Fruit fly (Drosophila melanogaster) whole organism, embryonic: ENCODE data around the gene IntS14.

Source experiments
- ATbp ChIP-seq: fragments of 200-800 bp; sonication (Bioruptor generic); optimal IDR thresholded peaks from 2 replicates; lab custom pipeline; 2017; ENCODE audit warnings: missing biosample characterization, mild to moderate bottlenecking, missing genetic modification characterization, missing genetic modification reagents
- BEAF-32 ChIP-seq: fragments of 200-800 bp; sonication (Bioruptor generic); optimal IDR thresholded peaks from 3 replicates; lab custom pipeline; 2017; ENCODE audit warnings: missing biosample characterization, missing genetic modification characterization, mild to moderate bottlenecking, moderate library complexity, missing genetic modification reagents
- CG10267 ChIP-seq: fragments of 200-800 bp; sonication (Bioruptor generic); optimal IDR thresholded peaks from 2 replicates; lab custom pipeline; 2018; ENCODE audit warnings: missing biosample characterization, mild to moderate bottlenecking, missing genetic modification characterization, moderate library complexity
- CG10543 ChIP-seq: fragments of 200-800 bp; sonication (Bioruptor generic); optimal IDR thresholded peaks from 3 replicates; lab custom pipeline; 2017; ENCODE audit warnings: missing biosample characterization, mild to moderate bottlenecking, missing genetic modification characterization, moderate library complexity
- CG11398 ChIP-seq: fragments of 200-800 bp; sonication (Bioruptor generic); optimal IDR thresholded peaks from 2 replicates; lab custom pipeline; 2016; ENCODE audit warnings: missing biosample characterization, missing genetic modification characterization
- CG11504 ChIP-seq: fragments of 200-800 bp; sonication (Bioruptor generic); optimal IDR thresholded peaks from 3 replicates; lab custom pipeline; 2019; ENCODE audit warnings: missing biosample characterization, mild to moderate bottlenecking, missing genetic modification characterization, moderate library complexity
- CG13287 ChIP-seq: fragments of 200-800 bp; sonication (Bioruptor generic); IDR thresholded peaks from 2 replicates; pipeline ENCODE4 v1.3.6; 2022; ENCODE audit warnings: missing biosample characterization, missing genetic modification characterization; ENCODE audit not compliant: partially characterized antibody
- CG14710 ChIP-seq: fragments of 200-800 bp; sonication (Bioruptor generic); optimal IDR thresholded peaks from 3 replicates; lab custom pipeline; 2019; ENCODE audit warnings: missing biosample characterization, mild to moderate bottlenecking, missing genetic modification characterization, moderate library complexity
- CG15514 ChIP-seq: fragments of 200-800 bp; sonication (Bioruptor generic); optimal IDR thresholded peaks from 3 replicates; lab custom pipeline; 2017; ENCODE audit warnings: missing biosample characterization, missing genetic modification characterization, mild to moderate bottlenecking, moderate library complexity, missing genetic modification reagents
- CG17186 ChIP-seq: fragments of 200-800 bp; sonication (Bioruptor generic); optimal IDR thresholded peaks from 3 replicates; lab custom pipeline; 2017; ENCODE audit warnings: missing biosample characterization, missing genetic modification reagents, missing genetic modification characterization
- CG17612 ChIP-seq: fragments of 200-800 bp; sonication (Bioruptor generic); IDR thresholded peaks from 2 replicates; pipeline ENCODE4 v1.3.6; 2022; ENCODE audit warnings: missing biosample characterization, missing genetic modification characterization
- CG17802 ChIP-seq: fragments of 200-800 bp; sonication (Bioruptor generic); optimal IDR thresholded peaks from 2 replicates; lab custom pipeline; 2018; ENCODE audit warnings: missing biosample characterization, mild to moderate bottlenecking, missing genetic modification characterization, moderate library complexity
- CG1792 ChIP-seq: fragments of 200-800 bp; sonication (Bioruptor generic); optimal IDR thresholded peaks from 2 replicates; lab custom pipeline; 2016; ENCODE audit warnings: missing biosample characterization, missing genetic modification characterization
- CG30431 ChIP-seq: fragments of 200-800 bp; sonication (Bioruptor generic); optimal IDR thresholded peaks from 2 replicates; lab custom pipeline; 2017; ENCODE audit warnings: missing biosample characterization, missing genetic modification characterization
- CG32532 ChIP-seq: fragments of 200-800 bp; sonication (Bioruptor generic); IDR thresholded peaks from 2 replicates; pipeline ENCODE4 v1.3.6; 2022; ENCODE audit warnings: missing biosample characterization, missing genetic modification characterization
- CG3281 ChIP-seq: fragments of 200-800 bp; sonication (Bioruptor generic); optimal IDR thresholded peaks from 3 replicates; lab custom pipeline; 2017; ENCODE audit warnings: missing biosample characterization, mild to moderate bottlenecking, missing genetic modification characterization
- CG4707 ChIP-seq: fragments of 200-800 bp; sonication (Bioruptor generic); optimal IDR thresholded peaks from 2 replicates; lab custom pipeline; 2018; ENCODE audit warnings: missing biosample characterization, mild to moderate bottlenecking, missing genetic modification characterization, moderate library complexity
- CG6765 ChIP-seq: fragments of 200-800 bp; sonication (Bioruptor generic); optimal IDR thresholded peaks from 3 replicates; lab custom pipeline; 2017; ENCODE audit warnings: missing biosample characterization, mild to moderate bottlenecking, missing genetic modification characterization
- CG6791 ChIP-seq: fragments of 200-800 bp; sonication (Bioruptor generic); IDR thresholded peaks from 3 replicates; pipeline ENCODE4 v1.3.6; 2022; ENCODE audit warnings: missing biosample characterization, missing genetic modification characterization; ENCODE audit not compliant: partially characterized antibody
- CG7987 ChIP-seq: fragments of 200-800 bp; sonication (Bioruptor generic); optimal IDR thresholded peaks from 2 replicates; lab custom pipeline; 2018; ENCODE audit warnings: missing biosample characterization, mild to moderate bottlenecking, missing genetic modification characterization, moderate library complexity
- E2f2 ChIP-seq: fragments of 200-800 bp; sonication (Bioruptor generic); IDR thresholded peaks from 2 replicates; pipeline ENCODE4 v1.3.6; 2022; ENCODE audit warnings: missing biosample characterization, missing genetic modification characterization
- Fer3 ChIP-seq: fragments of 200-800 bp; sonication (Bioruptor generic); optimal IDR thresholded peaks from 2 replicates; lab custom pipeline; 2018; ENCODE audit warnings: missing biosample characterization, mild to moderate bottlenecking, missing genetic modification characterization, moderate library complexity
- GATAe ChIP-seq: fragments of 200-800 bp; sonication (Bioruptor generic); conservative IDR thresholded peaks from 2 replicates; pipeline ENCODE4 v1.3.6; 2022; ENCODE audit warnings: missing biosample characterization, missing genetic modification characterization
- H15 ChIP-seq: fragments of 200-800 bp; sonication (Bioruptor generic); IDR thresholded peaks from 3 replicates; pipeline ENCODE4 v1.3.6; 2022; ENCODE audit warnings: missing biosample characterization, missing genetic modification characterization
- MBD-R2 ChIP-seq: fragments of 200-800 bp; sonication (Bioruptor generic); IDR thresholded peaks from 2 replicates; pipeline ENCODE4 v1.3.6; 2022; ENCODE audit warnings: missing biosample characterization, missing genetic modification characterization
- MESR4 ChIP-seq: fragments of 200-800 bp; sonication (Bioruptor generic); optimal IDR thresholded peaks from 2 replicates; lab custom pipeline; 2018; ENCODE audit warnings: missing biosample characterization, mild to moderate bottlenecking, missing genetic modification characterization, moderate library complexity
- Med ChIP-seq: fragments of 200-800 bp; sonication (Bioruptor generic); peaks from one replicate; lab custom pipeline; 2016; ENCODE audit warnings: missing biosample characterization, missing genetic modification characterization, mild to moderate bottlenecking, inconsistent platforms, moderate library complexity
- NfI ChIP-seq: fragments of 200-800 bp; sonication (Bioruptor generic); optimal IDR thresholded peaks from 3 replicates; lab custom pipeline; 2018; ENCODE audit warnings: missing biosample characterization, mild to moderate bottlenecking, missing genetic modification characterization, moderate library complexity
- Optix ChIP-seq: fragments of 200-800 bp; sonication (Bioruptor generic); IDR thresholded peaks from 3 replicates; pipeline ENCODE4 v1.3.6; 2022; ENCODE audit warnings: missing biosample characterization, missing genetic modification characterization
- br ChIP-seq: fragments of >200 bp; optimal IDR thresholded peaks from 2 replicates; lab custom pipeline; 2017
- bsh ChIP-seq, 2 experiments: fragments of 200-800 bp; sonication (Bioruptor generic); optimal IDR thresholded peaks; 2 replicates each; lab custom pipeline; 2017 to 2018; ENCODE audit warnings: mild to moderate bottlenecking in 2 of 2, missing biosample characterization in 2 of 2, missing genetic modification characterization in 2 of 2, moderate library complexity in 1 of 2
- btn ChIP-seq: fragments of 200-800 bp; sonication (Bioruptor generic); optimal IDR thresholded peaks from 2 replicates; lab custom pipeline; 2016; ENCODE audit warnings: missing biosample characterization, missing genetic modification characterization
- chinmo ChIP-seq: fragments of 200-800 bp; sonication (Bioruptor generic); IDR thresholded peaks from 4 replicates; pipeline ENCODE4 v1.3.6; 2022; ENCODE audit warnings: missing biosample characterization, missing genetic modification characterization; ENCODE audit not compliant: partially characterized antibody
- crol ChIP-seq: fragments of 200-800 bp; sonication (Bioruptor generic); IDR thresholded peaks from 2 replicates; pipeline ENCODE4 v1.3.6; 2022; ENCODE audit warnings: missing biosample characterization, missing genetic modification characterization
- cwo ChIP-seq: fragments of 200-800 bp; sonication (Bioruptor generic); optimal IDR thresholded peaks from 3 replicates; lab custom pipeline; 2017; ENCODE audit warnings: missing biosample characterization, missing genetic modification characterization, mild to moderate bottlenecking, moderate library complexity, missing genetic modification reagents
- exex ChIP-seq: fragments of 200-800 bp; sonication (Bioruptor generic); optimal IDR thresholded peaks from 4 replicates; lab custom pipeline; 2018; ENCODE audit warnings: missing biosample characterization, mild to moderate bottlenecking, missing genetic modification characterization, moderate library complexity
- ftz-f1 ChIP-seq: fragments of 200-800 bp; sonication (Bioruptor generic); optimal IDR thresholded peaks from 2 replicates; lab custom pipeline; 2016; ENCODE audit warnings: missing biosample characterization, missing genetic modification characterization
- gfzf ChIP-seq: fragments of 200-800 bp; sonication (Bioruptor generic); optimal IDR thresholded peaks from 2 replicates; lab custom pipeline; 2016; ENCODE audit warnings: missing biosample characterization, mild to moderate bottlenecking, missing genetic modification characterization, moderate library complexity
- gro ChIP-seq: fragments of 200-800 bp; sonication (Bioruptor generic); optimal IDR thresholded peaks from 2 replicates; lab custom pipeline; 2016; ENCODE audit warnings: missing biosample characterization, missing genetic modification characterization
- ham ChIP-seq: fragments of 200-800 bp; sonication (Bioruptor generic); IDR thresholded peaks from 2 replicates; pipeline ENCODE4 v1.3.6; 2022; ENCODE audit warnings: missing biosample characterization, missing genetic modification characterization
- lab ChIP-seq: fragments of 200-800 bp; sonication (Bioruptor generic); optimal IDR thresholded peaks from 3 replicates; lab custom pipeline; 2017; ENCODE audit warnings: missing biosample characterization, missing genetic modification characterization, mild to moderate bottlenecking, moderate library complexity, missing genetic modification reagents
- lbe ChIP-seq: fragments of 200-800 bp; sonication (Bioruptor generic); optimal IDR thresholded peaks from 2 replicates; lab custom pipeline; 2016; ENCODE audit warnings: missing biosample characterization, mild to moderate bottlenecking, missing genetic modification characterization
- onecut ChIP-seq: fragments of 200-800 bp; sonication (Bioruptor generic); IDR thresholded peaks from 2 replicates; pipeline ENCODE4 v1.3.6; 2022; ENCODE audit warnings: missing biosample characterization, missing genetic modification characterization
- sens ChIP-seq: fragments of 200-800 bp; sonication (Bioruptor generic); peaks from one replicate; lab custom pipeline; 2016; ENCODE audit warnings: missing biosample characterization, missing genetic modification characterization
- ssp ChIP-seq: fragments of 200-800 bp; sonication (Bioruptor generic); IDR thresholded peaks from 2 replicates; pipeline ENCODE4 v1.3.6; 2022; ENCODE audit warnings: missing biosample characterization, missing genetic modification characterization
- stwl ChIP-seq: fragments of 200-800 bp; sonication (Bioruptor generic); optimal IDR thresholded peaks from 3 replicates; lab custom pipeline; 2018; ENCODE audit warnings: missing biosample characterization, mild to moderate bottlenecking, missing genetic modification characterization, moderate library complexity
- sug ChIP-seq: fragments of 200-800 bp; optimal IDR thresholded peaks from 2 replicates; lab custom pipeline; 2019; ENCODE audit warnings: missing biosample characterization, mild to moderate bottlenecking, missing genetic modification characterization, moderate library complexity
- zf30C ChIP-seq: fragments of 200-800 bp; sonication (Bioruptor generic); optimal IDR thresholded peaks from 3 replicates; lab custom pipeline; 2018; ENCODE audit warnings: missing biosample characterization, mild to moderate bottlenecking, missing genetic modification characterization

The IntS14 gene

DNA sequence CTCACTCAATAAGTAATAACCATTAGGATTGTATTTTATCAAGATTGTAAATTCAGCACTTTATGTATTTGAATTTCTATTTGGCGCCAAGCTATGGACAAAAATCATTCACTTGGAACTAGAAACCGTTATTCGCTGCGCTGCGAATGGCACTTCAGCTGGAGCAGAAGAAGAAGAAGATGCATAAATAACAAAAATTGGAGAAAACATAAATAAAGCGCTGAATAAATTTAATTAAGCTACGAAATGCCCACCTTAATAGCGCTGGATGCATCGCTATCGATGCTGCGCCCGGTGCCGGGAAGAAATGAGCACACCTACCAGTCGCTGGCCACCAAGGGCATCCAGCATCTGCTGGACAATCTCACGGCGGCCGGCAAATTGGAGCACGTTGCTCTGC is at the start of gene IntS14 (continued):
- TF ChIP-seq CG1792 (GFP tag; lab: Kevin White, UChicago) (no peak), bsh (GFP tag; optimal IDR thresholded peaks at IDR 0.05; lab: Kevin White, UChicago) (no peak), gfzf (GFP tag; lab: Kevin White, UChicago) (peak; percentile 17), stwl (tag; lab: Kevin White, UChicago) (peak; percentile 17), CG6791 (GFP tag; lab: Robert Waterston, UW) (0 out of 3 replicates have a peak, but pooled peaks have one; percentile 23), ssp (GFP tag; lab: Robert Waterston, UW) (no peak), CG17802 (tag; lab: Kevin White, UChicago) (no peak), ham (no peak), MESR4 (GFP tag; lab: Kevin White, UChicago) (peak; percentile 30), CG17186 (GFP tag; lab: Kevin White, UChicago) (no peak), CG15514 (peak; percentile 68), onecut (GFP tag; lab: Robert Waterston, UW) (no peak), CG4707 (GFP tag; lab: Kevin White, UChicago) (no peak), sug (tag; lab: Kevin White, UChicago) (no peak), br (lab: Kevin White, UChicago) (no peak), E2f2 (GFP tag; lab: Robert Waterston, UW) (peak; percentile 93), CG13287 (GFP tag; lab: Robert Waterston, UW) (no peak), btn (GFP tag; lab: Kevin White, UChicago) (no peak), Fer3 (tag; lab: Kevin White, UChicago) (no peak), CG17612 (GFP tag; lab: Robert Waterston, UW) (no peak), CG11398 (GFP tag; lab: Kevin White, UChicago) (no peak), CG11504 (tag; lab: Kevin White, UChicago) (no peak), H15 (no peak), MBD-R2 (GFP tag; lab: Robert Waterston, UW) (peak; percentile 89), CG14710 (peak; percentile 12), chinmo (GFP tag; lab: Robert Waterston, UW) (peak; percentile 67; the same call in 1 of the 4 replicates), BEAF-32 (GFP tag; lab: Kevin White, UChicago) (peak; percentile 35), CG30431 (GFP tag; lab: Kevin White, UChicago) (no peak)

dm6 chr2L:1116661-1117322 is 47.5 kb upstream of the IntS14 start:
- peak; percentile 34; the same call in 1 of the 2 replicates for TF ChIP-seq crol (GFP tag; lab: Robert Waterston, UW)
- 0 out of 4 replicates have a peak, but pooled peaks have one; percentile 4 for TF ChIP-seq chinmo (GFP tag; lab: Robert Waterston, UW)
- peak; percentile 30 for TF ChIP-seq CG6765 (GFP tag; lab: Kevin White, UChicago)
- peak; percentile 74 for TF ChIP-seq cwo (GFP tag; lab: Kevin White, UChicago)
- peak; percentile 71 for TF ChIP-seq CG10543
- no peak for TF ChIP-seq zf30C (GFP tag; lab: Kevin White, UChicago)
- peak; percentile 6 for TF ChIP-seq lbe (GFP tag; lab: Kevin White, UChicago)
- TF ChIP-seq Med = peak; percentile 65
- TF ChIP-seq CG7987 (GFP tag; lab: Kevin White, UChicago) = peak; percentile 77
- TF ChIP-seq Optix = no peak
- peak; percentile 33 for TF ChIP-seq sug (tag; lab: Kevin White, UChicago)
- TF ChIP-seq GATAe (GFP tag; lab: Robert Waterston, UW) = peak; percentile 48; the same call in 1 of the 2 replicates
- peak; percentile 55 for TF ChIP-seq lab (GFP tag; lab: Kevin White, UChicago)
- TF ChIP-seq CG3281 (GFP tag; lab: Kevin White, UChicago) = peak; percentile 25
- TF ChIP-seq exex (tag; lab: Kevin White, UChicago) = peak; percentile 43
- peak; percentile 46 for TF ChIP-seq ftz-f1 (GFP tag; lab: Kevin White, UChicago)
- no peak for TF ChIP-seq ATbp (GFP tag; lab: Kevin White, UChicago)
- no peak for TF ChIP-seq NfI (GFP tag; lab: Kevin White, UChicago)
- TF ChIP-seq CG10267 (tag; lab: Kevin White, UChicago) = no peak
- TF ChIP-seq gro (GFP tag; lab: Kevin White, UChicago) = peak; percentile 6
- peak; percentile 49 for TF ChIP-seq sens (GFP tag; lab: Kevin White, UChicago)
- TF ChIP-seq CG32532 = peak; percentile 9; the same call in 1 of the 2 replicates
